Fruit fly (Drosophila melanogaster) whole organism, prepupa: ENCODE data around the gene ScsbetaA.

ENCODE experiments used
- CG15336 ChIP-seq: fragments of 200-800 bp; sonication (Bioruptor generic); IDR thresholded peaks from 2 replicates; pipeline ENCODE4 v1.3.6; 2022; ENCODE audit warnings: missing biosample characterization, missing genetic modification characterization
- CG31627 ChIP-seq: fragments of 200-800 bp; sonication (Bioruptor generic); optimal IDR thresholded peaks from 3 replicates; lab custom pipeline; 2016; ENCODE audit warnings: missing biosample characterization, missing genetic modification characterization
- CG6854 ChIP-seq: fragments of 200-800 bp; sonication (Bioruptor generic); optimal IDR thresholded peaks from 2 replicates; lab custom pipeline; 2017; ENCODE audit warnings: missing biosample characterization, mild to moderate bottlenecking, missing genetic modification characterization
- CG8119 ChIP-seq: fragments of 200-800 bp; sonication (Bioruptor generic); IDR thresholded peaks from 3 replicates; pipeline ENCODE4 v1.3.6; 2022; ENCODE audit warnings: missing biosample characterization, missing genetic modification characterization
- CG8319 ChIP-seq: fragments of 200-800 bp; sonication (Bioruptor generic); optimal IDR thresholded peaks from 3 replicates; lab custom pipeline; 2016; ENCODE audit warnings: missing biosample characterization, missing genetic modification characterization
- CG8632 ChIP-seq: fragments of 200-800 bp; sonication (Bioruptor generic); optimal IDR thresholded peaks from 3 replicates; lab custom pipeline; 2016; ENCODE audit warnings: missing biosample characterization, missing genetic modification characterization
- Eip75B ChIP-seq: fragments of 200-800 bp; sonication (Bioruptor generic); optimal IDR thresholded peaks from 3 replicates; lab custom pipeline; 2016; ENCODE audit warnings: missing biosample characterization, missing genetic modification characterization
- Eip93F ChIP-seq: fragments of 200-800 bp; sonication (Bioruptor generic); optimal IDR thresholded peaks from 2 replicates; lab custom pipeline; 2016; ENCODE audit warnings: missing biosample characterization, mild to moderate bottlenecking, missing genetic modification characterization
- Ets96B ChIP-seq: fragments of 200-800 bp; optimal IDR thresholded peaks from 2 replicates; lab custom pipeline; 2019; ENCODE audit warnings: missing biosample characterization, mild to moderate bottlenecking, missing genetic modification characterization, moderate library complexity
- Hr38 ChIP-seq: sonication (Bioruptor generic); optimal IDR thresholded peaks from 2 replicates; lab custom pipeline; 2016; ENCODE audit warnings: missing biosample characterization, missing genetic modification characterization
- Hr39 ChIP-seq: fragments of 200-800 bp; sonication (Bioruptor generic); optimal IDR thresholded peaks from 2 replicates; lab custom pipeline; 2016; ENCODE audit warnings: missing biosample characterization, missing genetic modification characterization
- Sox14 ChIP-seq: fragments of 200-800 bp; sonication (Bioruptor generic); optimal IDR thresholded peaks from 3 replicates; lab custom pipeline; 2016; ENCODE audit warnings: missing biosample characterization, missing genetic modification characterization
- Sox15 ChIP-seq: fragments of 200-800 bp; sonication (Bioruptor generic); optimal IDR thresholded peaks from 3 replicates; lab custom pipeline; 2016; ENCODE audit warnings: missing biosample characterization, missing genetic modification characterization
- cyc ChIP-seq: fragments of 200-800 bp; sonication (Bioruptor generic); optimal IDR thresholded peaks from 3 replicates; lab custom pipeline; 2016; ENCODE audit warnings: missing biosample characterization, missing genetic modification characterization
- dac ChIP-seq: fragments of 200-800 bp; sonication (Bioruptor generic); optimal IDR thresholded peaks from 2 replicates; lab custom pipeline; 2017; ENCODE audit warnings: missing biosample characterization, mild to moderate bottlenecking, missing genetic modification characterization
- dsx ChIP-seq: fragments of 200-800 bp; optimal IDR thresholded peaks from 3 replicates; lab custom pipeline; 2019; ENCODE audit warnings: missing biosample characterization, mild to moderate bottlenecking, missing genetic modification characterization, moderate library complexity; ENCODE audit not compliant: poor library complexity, severe bottlenecking
- eg ChIP-seq: fragments of 200-800 bp; sonication (Bioruptor generic); IDR thresholded peaks from 3 replicates; pipeline ENCODE4 v1.3.6; 2022; ENCODE audit warnings: missing biosample characterization, missing genetic modification characterization
- esn ChIP-seq: fragments of 200-800 bp; sonication (Bioruptor generic); optimal IDR thresholded peaks from 2 replicates; lab custom pipeline; 2016; ENCODE audit warnings: missing biosample characterization, mild to moderate bottlenecking, missing genetic modification characterization, moderate library complexity
- fd59A ChIP-seq: fragments of 200-800 bp; sonication (Bioruptor generic); optimal IDR thresholded peaks from 2 replicates; lab custom pipeline; 2017; ENCODE audit warnings: missing biosample characterization, mild to moderate bottlenecking, missing genetic modification characterization, missing genetic modification reagents
- fkh ChIP-seq: fragments of 200-800 bp; sonication (Bioruptor generic); optimal IDR thresholded peaks from 3 replicates; lab custom pipeline; 2017; ENCODE audit warnings: missing biosample characterization, mild to moderate bottlenecking, missing genetic modification characterization, moderate library complexity
- lz ChIP-seq: fragments of 200-800 bp; sonication (Bioruptor generic); optimal IDR thresholded peaks from 3 replicates; lab custom pipeline; 2016; ENCODE audit warnings: missing biosample characterization, missing genetic modification characterization
- pdm3 ChIP-seq: fragments of 200-800 bp; sonication (Bioruptor generic); optimal IDR thresholded peaks from 3 replicates; lab custom pipeline; 2016; ENCODE audit warnings: missing biosample characterization, missing genetic modification characterization
- spab ChIP-seq: fragments of 200-800 bp; sonication (Bioruptor generic); optimal IDR thresholded peaks from 2 replicates; lab custom pipeline; 2017; ENCODE audit warnings: missing biosample characterization, mild to moderate bottlenecking, missing genetic modification characterization, missing genetic modification reagents
- svp ChIP-seq: fragments of 200-800 bp; sonication (Bioruptor generic); peaks from one replicate; lab custom pipeline; 2016; ENCODE audit warnings: missing biosample characterization, missing genetic modification characterization
- topi ChIP-seq: fragments of 200-800 bp; sonication (Bioruptor generic); optimal IDR thresholded peaks from 3 replicates; lab custom pipeline; 2016; ENCODE audit warnings: missing biosample characterization, missing genetic modification characterization
- vri ChIP-seq: fragments of 200-800 bp; sonication (Bioruptor generic); optimal IDR thresholded peaks from 3 replicates; lab custom pipeline; 2016; ENCODE audit warnings: missing biosample characterization, mild to moderate bottlenecking, missing genetic modification characterization

The ScsbetaA gene

DNA sequence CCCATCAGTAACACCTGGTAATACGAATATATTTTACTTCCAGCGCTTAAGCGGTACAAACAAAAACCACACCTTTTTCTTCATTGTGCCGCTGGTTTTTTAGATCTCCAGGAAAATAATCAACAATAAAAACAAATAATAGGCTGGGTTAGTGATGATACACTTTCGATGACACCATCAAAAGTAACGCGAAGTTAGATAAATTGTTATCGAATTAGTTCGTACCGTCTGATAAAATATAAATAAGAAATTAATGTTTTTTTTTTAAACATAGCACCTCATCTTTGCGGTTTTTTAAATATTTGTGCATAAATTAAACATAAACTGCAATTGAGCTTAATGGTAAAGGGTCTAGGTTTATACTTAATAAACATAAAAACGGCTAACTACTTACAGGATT is 45.6 kb downstream of the ScsbetaA start, which contains the start of gene RagA-B:
TSS of gene RagA-B (minus strand) at position 175 of the 400 bp plus-strand sequence.
- TF ChIP-seq fkh (GFP tag; lab: Kevin White, UChicago) (peak; percentile 33), Hr38 (GFP tag; lab: Kevin White, UChicago) (no peak)

DNA sequence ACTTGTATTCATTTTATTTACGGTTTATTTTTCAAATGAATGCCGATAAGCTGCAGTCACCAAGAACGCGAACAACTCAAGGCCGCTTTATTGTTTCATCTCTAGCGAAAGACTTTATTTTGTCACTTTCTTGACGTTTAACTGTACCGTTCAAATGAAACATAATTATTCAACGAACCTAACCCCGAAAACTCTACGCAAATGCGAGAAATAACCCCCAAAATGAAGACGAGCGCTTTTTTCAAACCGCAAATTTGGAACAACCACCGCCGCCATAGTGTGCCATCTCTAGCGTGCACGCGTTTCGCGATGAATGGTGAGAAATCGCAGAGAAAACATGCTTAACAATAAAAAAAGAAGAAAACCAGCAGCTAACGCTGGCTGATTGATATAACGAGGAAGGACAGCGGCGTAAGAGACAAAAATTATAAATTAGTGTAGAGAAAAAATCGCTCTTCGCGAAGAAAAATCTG is 46.1 kb downstream of the ScsbetaA start, which contains the start of gene CG11970:
TSS of gene CG11970 (plus strand) at position 117 of the 473 bp plus-strand sequence.
- TF ChIP-seq Eip93F (GFP tag; lab: Kevin White, UChicago) (no peak), fd59A (no peak), esn (GFP tag; lab: Kevin White, UChicago) (peak; percentile 58), CG15336 (GFP tag; lab: Robert Waterston, UW) (0 out of 2 replicates have a peak, but pooled peaks have one; percentile 22), Hr39 (GFP tag; lab: Kevin White, UChicago) (peak; percentile 61), topi (no peak), vri (no peak), CG6854 (GFP tag; lab: Kevin White, UChicago) (peak; percentile 11), eg (GFP tag; lab: Robert Waterston, UW) (peak; percentile 53; the same call in 2 of the 3 replicates), spab (GFP tag; lab: Kevin White, UChicago) (no peak), Eip75B (no peak), Sox14 (GFP tag; lab: Kevin White, UChicago) (peak; percentile 32), CG8119 (GFP tag; lab: Robert Waterston, UW) (0 out of 3 replicates have a peak, but pooled peaks have one; percentile 21), svp (GFP tag; lab: Kevin White, UChicago) (no peak), CG8319 (GFP tag; lab: Kevin White, UChicago) (peak; percentile 11), pdm3 (GFP tag; lab: Kevin White, UChicago) (no peak), dac (GFP tag; lab: Kevin White, UChicago) (no peak), CG8632 (GFP tag; lab: Kevin White, UChicago) (no peak), Sox15 (GFP tag; lab: Kevin White, UChicago) (peak; percentile 25), Ets96B (tag; lab: Kevin White, UChicago) (peak; percentile 8), lz (peak; percentile 39), dsx (GFP tag; lab: Kevin White, UChicago) (no peak), cyc (GFP tag; lab: Kevin White, UChicago) (peak; percentile 44), CG31627 (GFP tag; lab: Kevin White, UChicago) (peak; percentile 46)
